Worm (Caenorhabditis elegans): Measurements from ENCODE around the gene F29B9.8.

Gene F29B9.8

DNA sequence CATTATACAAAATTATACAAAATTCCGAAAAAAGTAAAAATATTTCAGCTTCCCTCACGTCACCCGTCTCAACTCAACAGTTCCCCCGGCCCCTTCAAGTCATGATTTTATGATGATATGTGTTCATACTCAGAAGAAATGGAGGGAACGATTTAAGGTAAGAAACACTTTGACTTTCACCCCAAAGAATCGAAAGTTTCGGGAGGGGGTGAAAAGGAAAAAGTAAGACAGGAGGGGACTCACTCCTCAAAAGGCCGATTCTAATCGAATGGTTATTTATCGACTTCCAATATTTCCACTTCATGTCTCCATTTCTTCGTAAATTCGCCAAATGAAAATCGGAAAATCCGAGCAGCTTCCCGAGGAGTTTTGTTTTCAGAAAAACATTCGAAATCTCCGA lies 40.7 kb downstream of the F29B9.8 start, which contains the start of gene bus-4:
TSS of gene bus-4 (plus strand) at position 49 of the 400 bp plus-strand sequence.
- TF ChIP-seq unc-130 (GFP tag; optimal IDR thresholded peaks at IDR 0.05): no peak
- TF ChIP-seq nhr-90 (tag; optimal IDR thresholded peaks at IDR 0.05): no peak
- no peak for TF ChIP-seq T26A5.8 (tag; optimal IDR thresholded peaks at IDR 0.05)
- no peak for TF ChIP-seq die-1 (tag; optimal IDR thresholded peaks at IDR 0.05)
- no peak for TF ChIP-seq Y95B8A.8 (GFP tag; IDR thresholded peaks at IDR 0.05)
- no peak for TF ChIP-seq ekl-4 (GFP tag; IDR thresholded peaks at IDR 0.05)
- TF ChIP-seq attf-3 (GFP tag; conservative IDR thresholded peaks at IDR 0.05): no peak
- no peak for TF ChIP-seq Y53G8AR.9 (GFP tag; conservative IDR thresholded peaks at IDR 0.05)
- TF ChIP-seq lsy-27 (tag; optimal IDR thresholded peaks at IDR 0.05; ENCODE audit: borderline replicate concordance, insufficient read depth): no peak
- no peak for TF ChIP-seq cebp-1 (GFP tag; IDR thresholded peaks at IDR 0.05)
- TF ChIP-seq cebp-1 (tag; optimal IDR thresholded peaks at IDR 0.05): no peak
- no peak for TF ChIP-seq F22D6.2 (tag; optimal IDR thresholded peaks at IDR 0.05)
- no peak for TF ChIP-seq ZK185.1 (tag; optimal IDR thresholded peaks at IDR 0.05; ENCODE audit: poor library complexity, severe bottlenecking)
- no peak for TF ChIP-seq hlh-26 (GFP tag; conservative IDR thresholded peaks at IDR 0.05)
- TF ChIP-seq B0035.1 (tag; optimal IDR thresholded peaks at IDR 0.05): no peak
- TF ChIP-seq D2030.7 (GFP tag; IDR thresholded peaks at IDR 0.05): no peak
- TF ChIP-seq nhr-80 (tag; optimal IDR thresholded peaks at IDR 0.05): no peak
- no peak for TF ChIP-seq T07F8.4 (tag; optimal IDR thresholded peaks at IDR 0.05)
- no peak for TF ChIP-seq Y67H2A.10 (GFP tag; conservative IDR thresholded peaks at IDR 0.05)
- TF ChIP-seq lin-40 (tag; optimal IDR thresholded peaks at IDR 0.05): no peak
- TF ChIP-seq ceh-58 (GFP tag; IDR thresholded peaks at IDR 0.05): no peak

- TF ChIP-seq snpc-4 (GFP tag; optimal IDR thresholded peaks at IDR 0.05) (no peak), snpc-4 (tag; optimal IDR thresholded peaks at IDR 0.05) (no peak), ztf-3 (GFP tag; optimal IDR thresholded peaks at IDR 0.05) (no peak), K12H6.12 (tag; optimal IDR thresholded peaks at IDR 0.05) (no peak), xnd-1 (tag; optimal IDR thresholded peaks at IDR 0.05) (no peak), lin-40 (tag; optimal IDR thresholded peaks at IDR 0.05) (no peak), F57A8.1 (GFP tag; optimal IDR thresholded peaks at IDR 0.05) (no peak)
Measured at ce11 chrIV:4692463-4692862, 45.0 kb downstream of the F29B9.8 start, which contains the start of gene spe-51. TSS of gene spe-51 (plus strand) at chrIV:4692763.
